Fruit fly (Drosophila melanogaster) whole organism, pupa: ENCODE results near the gene IFT43.

Source experiments
- CG10348 ChIP-seq: fragments of 200-800 bp; sonication (Bioruptor generic); IDR thresholded peaks from 2 replicates; pipeline ENCODE4 v1.3.6; 2022; ENCODE audit warnings: missing biosample characterization, missing genetic modification characterization
- CG12605 ChIP-seq: fragments of 200-800 bp; sonication (Bioruptor generic); IDR thresholded peaks from 2 replicates; pipeline ENCODE4 v1.3.6; 2022; ENCODE audit warnings: missing biosample characterization, missing genetic modification characterization
- CG13204 ChIP-seq: fragments of 200-800 bp; sonication (Bioruptor generic); optimal IDR thresholded peaks from 2 replicates; lab custom pipeline; 2018; ENCODE audit warnings: missing biosample characterization, mild to moderate bottlenecking, missing genetic modification characterization, moderate library complexity
- CG14655 ChIP-seq: fragments of 200-800 bp; sonication (Bioruptor generic); optimal IDR thresholded peaks from 3 replicates; lab custom pipeline; 2017; ENCODE audit warnings: mild to moderate bottlenecking, missing biosample characterization, missing genetic modification reagents, missing genetic modification characterization
- CG15710 ChIP-seq: fragments of 200-800 bp; sonication (Bioruptor generic); optimal IDR thresholded peaks from 2 replicates; lab custom pipeline; 2018; ENCODE audit warnings: missing biosample characterization, mild to moderate bottlenecking, missing genetic modification characterization, moderate library complexity
- CG17806 ChIP-seq: fragments of 200-800 bp; sonication (Bioruptor generic); optimal IDR thresholded peaks from 2 replicates; lab custom pipeline; 2018; ENCODE audit warnings: missing biosample characterization, mild to moderate bottlenecking, missing genetic modification characterization, moderate library complexity
- CG32121 ChIP-seq: fragments of 200-800 bp; sonication (Bioruptor generic); IDR thresholded peaks from 2 replicates; pipeline ENCODE4 v1.3.6; 2022; ENCODE audit warnings: missing biosample characterization, missing genetic modification characterization
- CG34367 ChIP-seq: fragments of 200-800 bp; sonication (Bioruptor generic); optimal IDR thresholded peaks from 2 replicates; lab custom pipeline; 2018; ENCODE audit warnings: missing biosample characterization, mild to moderate bottlenecking, missing genetic modification characterization
- CG4496 ChIP-seq: fragments of 200-800 bp; sonication (Bioruptor generic); IDR thresholded peaks from 3 replicates; pipeline ENCODE4 v1.3.6; 2022; ENCODE audit warnings: missing biosample characterization, missing genetic modification characterization
- CG8159 ChIP-seq: fragments of 200-800 bp; sonication (Bioruptor generic); optimal IDR thresholded peaks from 3 replicates; lab custom pipeline; 2018; ENCODE audit warnings: missing biosample characterization, mild to moderate bottlenecking, missing genetic modification characterization, moderate library complexity
- CG8301 ChIP-seq: fragments of 200-800 bp; sonication (Bioruptor generic); optimal IDR thresholded peaks from 2 replicates; lab custom pipeline; 2018; ENCODE audit warnings: missing biosample characterization, mild to moderate bottlenecking, missing genetic modification characterization
- CG9948 ChIP-seq: fragments of 200-800 bp; sonication (Bioruptor generic); optimal IDR thresholded peaks from 2 replicates; lab custom pipeline; 2018; ENCODE audit warnings: missing biosample characterization, mild to moderate bottlenecking, missing genetic modification characterization, moderate library complexity
- D1 ChIP-seq: fragments of 200-800 bp; sonication (Bioruptor generic); optimal IDR thresholded peaks from 2 replicates; lab custom pipeline; 2018; ENCODE audit warnings: missing biosample characterization, mild to moderate bottlenecking, missing genetic modification characterization, moderate library complexity
- EcR ChIP-seq: fragments of 200-800 bp; sonication (Bioruptor generic); optimal IDR thresholded peaks from 3 replicates; lab custom pipeline; 2019; ENCODE audit warnings: missing biosample characterization, missing genetic modification characterization, mild to moderate bottlenecking, moderate library complexity, missing genetic modification reagents
- Ets98B ChIP-seq: fragments of 200-800 bp; sonication (Bioruptor generic); IDR thresholded peaks from 2 replicates; pipeline ENCODE4 v1.3.6; 2022; ENCODE audit warnings: missing biosample characterization, missing genetic modification characterization
- Pif1A ChIP-seq: fragments of 200-800 bp; sonication (Bioruptor generic); optimal IDR thresholded peaks from 3 replicates; lab custom pipeline; 2016; ENCODE audit warnings: missing biosample characterization, missing genetic modification characterization
- Pif1B ChIP-seq: fragments of 200-800 bp; sonication (Bioruptor generic); optimal IDR thresholded peaks from 3 replicates; lab custom pipeline; 2016; ENCODE audit warnings: missing biosample characterization, missing genetic modification characterization
- Snoo ChIP-seq: fragments of 200-800 bp; sonication (Bioruptor generic); optimal IDR thresholded peaks from 3 replicates; lab custom pipeline; 2017; ENCODE audit warnings: missing biosample characterization, mild to moderate bottlenecking, missing genetic modification characterization, inconsistent platforms
- fd96Ca ChIP-seq: fragments of 200-800 bp; sonication (Bioruptor generic); IDR thresholded peaks from 3 replicates; pipeline ENCODE4 v1.3.6; 2022; ENCODE audit warnings: missing biosample characterization, missing genetic modification characterization
- gl ChIP-seq: fragments of 200-800 bp; sonication (Bioruptor generic); optimal IDR thresholded peaks from 2 replicates; lab custom pipeline; 2018; ENCODE audit warnings: missing biosample characterization, mild to moderate bottlenecking, missing genetic modification characterization
- rn ChIP-seq: fragments of 200-800 bp; sonication (Bioruptor generic); IDR thresholded peaks from 2 replicates; pipeline ENCODE4 v1.3.6; 2022; ENCODE audit warnings: missing biosample characterization, missing genetic modification characterization

IFT43 gene

DNA sequence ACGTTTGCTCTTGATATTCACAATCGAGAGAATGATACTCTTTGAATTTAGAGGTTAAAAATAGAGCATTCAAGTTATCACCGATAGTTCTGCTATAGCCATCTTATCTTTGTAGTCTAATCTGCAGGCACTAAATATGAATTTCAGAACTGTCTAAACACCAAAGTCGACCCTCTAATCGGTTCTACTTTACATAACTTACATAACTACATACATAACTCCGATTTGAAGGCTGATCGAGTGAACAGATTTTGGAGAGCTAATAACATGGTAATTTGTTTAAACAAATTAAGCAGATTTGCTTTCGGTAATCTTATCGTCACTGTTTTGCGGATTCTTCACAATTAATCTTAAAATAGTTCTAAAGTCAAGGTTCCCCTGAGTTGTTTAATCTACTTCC lies 6.7 kb upstream of the IFT43 start:
- no peak for TF ChIP-seq rn (GFP tag; lab: Robert Waterston, UW)
- no peak for TF ChIP-seq CG34367 (tag; lab: Kevin White, UChicago)
- no peak for TF ChIP-seq CG8301 (tag; lab: Kevin White, UChicago)
- TF ChIP-seq CG9948 (tag; lab: Kevin White, UChicago) = no peak
- no peak for TF ChIP-seq CG17806
- no peak for TF ChIP-seq Snoo (tag; lab: Kevin White, UChicago)
- no peak for TF ChIP-seq Pif1A
- no peak for TF ChIP-seq D1
- TF ChIP-seq CG8159 (tag; lab: Kevin White, UChicago) = no peak
- no peak for TF ChIP-seq fd96Ca

DNA sequence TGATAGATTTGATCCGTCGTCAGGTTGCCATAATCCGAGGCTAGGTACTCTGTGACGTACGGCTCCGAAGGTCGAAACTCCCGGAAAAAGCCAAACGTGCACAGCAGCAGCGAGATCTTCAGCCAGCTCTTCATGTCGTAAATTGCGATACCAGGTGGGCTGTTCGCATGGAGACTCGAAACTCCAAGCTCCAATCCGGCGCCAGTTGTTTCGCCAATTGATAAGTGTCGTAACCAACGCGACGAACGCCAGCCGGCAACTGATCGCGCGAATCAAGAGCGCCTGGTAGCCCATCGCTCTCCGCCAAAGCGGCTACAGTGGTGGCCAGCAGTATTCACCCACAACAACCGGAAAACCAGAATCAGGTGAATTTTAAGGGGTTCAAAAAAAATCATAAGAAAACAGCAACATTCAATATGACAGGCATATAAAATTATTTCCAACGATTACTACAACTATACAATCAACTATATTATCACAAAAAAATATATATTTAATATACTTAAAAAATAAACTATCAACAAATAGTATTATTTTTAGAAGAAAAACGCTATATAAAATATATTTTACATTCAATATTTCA lies 5.7 kb upstream of the IFT43 start, which contains the start of gene CG17036:
CG17036 (minus strand) TSS at position 366 of the 583 bp plus-strand sequence.
- TF ChIP-seq CG34367 (tag; lab: Kevin White, UChicago) (no peak), CG12605 (GFP tag; lab: Robert Waterston, UW) (peak; percentile 34; the same call in 1 of the 2 replicates), CG4496 (GFP tag; lab: Robert Waterston, UW) (peak; percentile 62), CG32121 (GFP tag; lab: Robert Waterston, UW) (peak; percentile 49; the same call in 1 of the 2 replicates), gl (tag; lab: Kevin White, UChicago) (no peak), CG8159 (tag; lab: Kevin White, UChicago) (no peak), Snoo (tag; lab: Kevin White, UChicago) (peak; percentile 43)
- TF ChIP-seq, all 21 proteins: peak for 4

DNA sequence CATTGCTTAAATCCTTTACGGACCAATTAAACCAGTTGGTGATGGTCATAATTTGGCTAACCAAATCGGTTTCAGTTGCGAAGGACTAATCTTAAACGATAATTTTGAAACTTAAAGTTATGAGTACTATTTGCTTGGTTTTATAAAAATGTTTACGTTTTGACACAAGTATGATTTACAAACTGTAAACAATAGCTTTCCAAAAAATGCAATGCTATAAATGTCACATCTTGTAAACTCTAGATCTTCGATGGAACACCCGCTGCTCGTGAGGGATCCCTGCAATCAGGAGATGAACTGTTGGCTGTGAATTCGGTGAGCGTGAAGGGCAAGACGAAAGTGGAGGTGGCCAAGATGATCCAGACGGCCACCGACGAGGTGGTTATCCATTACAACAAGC lies 2.4 kb upstream of the IFT43 start, which contains the start of gene CG5781:
CG5781 (minus strand) TSS at position 101 of the 400 bp plus-strand sequence.
- no peak for TF ChIP-seq EcR (GFP tag; lab: Kevin White, UChicago)
- TF ChIP-seq fd96Ca = no peak
- TF ChIP-seq CG13204 (GFP tag; lab: Kevin White, UChicago) = no peak

DNA sequence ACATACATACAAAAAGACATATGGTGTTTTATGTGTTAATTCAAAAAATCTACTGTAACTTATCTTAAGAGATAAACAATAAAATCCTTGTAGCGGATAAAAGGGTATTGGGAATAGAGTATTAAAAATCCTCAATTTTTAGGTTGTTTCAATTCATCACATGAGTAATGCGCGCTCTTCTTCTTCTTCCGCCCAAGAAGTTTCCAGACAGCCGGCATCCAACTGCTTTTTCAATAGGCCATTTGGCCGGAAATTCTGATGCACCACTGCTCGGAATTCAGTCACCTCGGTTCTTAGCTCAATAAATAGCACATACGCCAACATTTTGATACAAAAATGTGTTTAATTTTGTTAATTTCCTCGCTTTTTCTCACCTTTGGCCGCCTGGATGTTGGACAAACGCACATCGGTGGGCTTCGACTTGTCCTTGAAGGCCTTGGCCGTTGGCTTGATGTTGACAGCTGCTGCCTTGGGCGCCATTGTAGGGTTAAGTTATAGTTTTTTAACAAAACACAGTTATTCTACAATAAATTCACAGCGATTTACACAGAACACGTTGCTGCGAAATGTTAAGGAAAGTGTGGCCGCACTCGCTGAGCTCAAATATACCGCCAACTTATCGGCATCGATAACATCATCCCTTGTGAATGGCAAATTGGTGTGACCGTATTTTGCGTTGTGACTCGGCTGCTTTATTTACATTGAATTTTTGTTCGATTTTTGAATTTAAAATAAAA lies 2.3 kb downstream of the IFT43 start, which contains the start of the genes CCT4 and CG6153:
CCT4 (minus strand) TSS at position 592 of the 737 bp plus-strand sequence.
CG6153 (plus strand) TSS at position 651 of the 737 bp plus-strand sequence.
- TF ChIP-seq CG17806 (no peak), CG32121 (GFP tag; lab: Robert Waterston, UW) (no peak), fd96Ca (0 out of 3 replicates have a peak, but pooled peaks have one; percentile 25), CG34367 (tag; lab: Kevin White, UChicago) (no peak), gl (tag; lab: Kevin White, UChicago) (no peak), CG8301 (tag; lab: Kevin White, UChicago) (no peak), CG15710 (tag; lab: Kevin White, UChicago) (no peak), CG8159 (tag; lab: Kevin White, UChicago) (no peak)

DNA sequence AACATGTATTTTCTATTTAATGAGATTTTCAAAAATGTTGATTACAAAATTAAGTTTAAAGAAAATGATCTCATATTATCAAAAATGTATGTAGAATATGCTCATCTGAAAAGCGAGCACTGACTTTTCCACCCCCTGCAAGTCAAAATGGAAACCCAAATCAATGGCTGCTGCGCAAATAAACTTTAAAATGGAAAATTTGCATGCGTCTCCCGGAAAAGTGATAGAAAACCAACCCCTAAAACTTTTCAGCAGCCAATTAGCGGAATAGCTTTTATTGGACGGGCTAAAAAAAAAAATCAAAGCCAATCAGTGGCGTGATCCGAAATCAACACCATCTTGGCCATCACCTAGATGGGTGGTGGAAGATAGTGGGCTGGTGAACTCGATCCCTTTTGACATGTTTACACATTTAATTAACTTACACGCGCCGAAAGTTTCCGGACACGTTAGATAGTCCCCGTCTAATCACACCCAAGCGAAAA lies 5.5 kb downstream of the IFT43 start:
- TF ChIP-seq CG4496 (GFP tag; lab: Robert Waterston, UW) = no peak
- TF ChIP-seq CG15710 (tag; lab: Kevin White, UChicago) = no peak
- no peak for TF ChIP-seq Ets98B (GFP tag; lab: Robert Waterston, UW)
- TF ChIP-seq CG10348 (GFP tag; lab: Robert Waterston, UW) = no peak
- no peak for TF ChIP-seq CG8301 (tag; lab: Kevin White, UChicago)
- no peak for TF ChIP-seq D1
- no peak for TF ChIP-seq CG32121 (GFP tag; lab: Robert Waterston, UW)
- no peak for TF ChIP-seq Snoo (tag; lab: Kevin White, UChicago)
- no peak for TF ChIP-seq CG14655 (GFP tag; lab: Kevin White, UChicago)
- no peak for TF ChIP-seq CG9948 (tag; lab: Kevin White, UChicago)
- no peak for TF ChIP-seq gl (tag; lab: Kevin White, UChicago)
- no peak for TF ChIP-seq CG12605 (GFP tag; lab: Robert Waterston, UW)
- no peak for TF ChIP-seq CG34367 (tag; lab: Kevin White, UChicago)
- TF ChIP-seq fd96Ca = no peak
- TF ChIP-seq CG8159 (tag; lab: Kevin White, UChicago) = no peak
- TF ChIP-seq Pif1B (GFP tag; lab: Kevin White, UChicago) = no peak

DNA sequence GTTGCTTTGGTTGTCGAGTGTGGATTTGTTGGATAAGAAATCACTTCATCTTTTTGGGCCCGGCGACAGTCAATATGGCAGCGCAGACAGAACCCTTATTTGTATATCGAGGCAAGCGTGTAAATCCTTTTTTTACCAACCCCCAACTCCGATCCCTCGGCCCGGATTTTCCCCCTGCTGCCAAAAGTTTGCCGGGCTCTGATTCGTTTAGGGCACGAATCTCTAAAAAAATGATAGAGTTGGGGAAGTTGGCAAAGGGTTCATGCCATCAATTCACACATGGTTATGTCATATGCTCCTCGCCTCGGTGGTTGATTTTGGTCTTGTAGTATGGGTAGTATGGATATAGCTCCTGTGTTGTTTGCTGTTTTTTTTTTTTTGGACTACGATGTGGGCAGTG lies 8.0 kb downstream of the IFT43 start:
- TF ChIP-seq CG8301 (tag; lab: Kevin White, UChicago) = no peak
